Worm (Caenorhabditis elegans) whole organism, L3 larva: Measurements from ENCODE around the gene pgam-5.

ENCODE experiments used
- R02D3.7 ChIP-seq: fragments of 150-350 bp; optimal IDR thresholded peaks from 2 replicates; lab custom pipeline; 2014; ENCODE audit warnings: missing biosample characterization, missing genetic modification characterization
- aly-2 ChIP-seq: fragments of 150-350 bp; optimal IDR thresholded peaks from 2 replicates; lab custom pipeline; 2014; ENCODE audit warnings: missing biosample characterization, missing genetic modification characterization
- ama-1 ChIP-seq: fragments of 150-350 bp; optimal IDR thresholded peaks from 2 replicates; lab custom pipeline; 2018
- ceh-16 ChIP-seq: sonication (generic microtip); optimal IDR thresholded peaks from 2 replicates; lab custom pipeline; 2017; ENCODE audit warnings: missing biosample characterization, missing genetic modification characterization
- ceh-28 ChIP-seq: fragments of 150-350 bp; optimal IDR thresholded peaks from 2 replicates; lab custom pipeline; 2014; ENCODE audit warnings: missing biosample characterization, missing genetic modification reagents, missing genetic modification characterization
- ceh-82 ChIP-seq: fragments of 150-350 bp; optimal IDR thresholded peaks from 2 replicates; lab custom pipeline; 2014; ENCODE audit warnings: missing biosample characterization, missing genetic modification characterization
- egl-27 ChIP-seq: sonication (generic microtip); optimal IDR thresholded peaks from 4 replicates; lab custom pipeline; 2017; ENCODE audit warnings: missing biosample characterization, missing genetic modification reagents, missing genetic modification characterization
- egl-5 ChIP-seq: fragments of 150-350 bp; optimal IDR thresholded peaks from 2 replicates; lab custom pipeline; 2017; ENCODE audit warnings: missing biosample characterization, missing genetic modification reagents, missing genetic modification characterization, inconsistent platforms
- elt-2 ChIP-seq: sonication (generic microtip); optimal IDR thresholded peaks from 2 replicates; lab custom pipeline; 2016; ENCODE audit warnings: missing genetic modification reagents, mild to moderate bottlenecking, missing genetic modification characterization, missing compliant biosample characterization
- elt-3 ChIP-seq, 3 experiments: fragments of 150-350 bp in 1 of 3; sonication (generic microtip) in 2 of 3; optimal IDR thresholded peaks; 2 replicates in 2 of 3; 4 replicates in 1 of 3; lab custom pipeline; 2014 to 2017; ENCODE audit warnings: missing biosample characterization in 3 of 3, missing genetic modification characterization in 3 of 3
- eor-1 ChIP-seq, 2 experiments: fragments of 150-350 bp; optimal IDR thresholded peaks; 2 replicates each; lab custom pipeline; 2014 to 2018; ENCODE audit warnings: missing biosample characterization in 2 of 2, missing genetic modification characterization in 2 of 2
- fkh-10 ChIP-seq: sonication (generic microtip); optimal IDR thresholded peaks from 2 replicates; lab custom pipeline; 2017; ENCODE audit warnings: missing biosample characterization, missing genetic modification reagents, missing genetic modification characterization
- fos-1 ChIP-seq: fragments of 150-350 bp; optimal IDR thresholded peaks from 2 replicates; lab custom pipeline; 2014; ENCODE audit warnings: missing biosample characterization, missing genetic modification characterization
- jun-1 ChIP-seq: fragments of 150-350 bp; optimal IDR thresholded peaks from 2 replicates; lab custom pipeline; 2014; ENCODE audit warnings: missing biosample characterization, missing genetic modification reagents, missing genetic modification characterization
- lin-15B ChIP-seq: fragments of 150-350 bp; optimal IDR thresholded peaks from 2 replicates; lab custom pipeline; 2014; ENCODE audit warnings: missing biosample characterization, missing genetic modification characterization
- lin-39 ChIP-seq: fragments of 150-350 bp; optimal IDR thresholded peaks from 2 replicates; lab custom pipeline; 2018; ENCODE audit warnings: missing biosample characterization, missing genetic modification reagents, missing genetic modification characterization
- mdl-1 ChIP-seq: fragments of 150-350 bp; optimal IDR thresholded peaks from 2 replicates; lab custom pipeline; 2014; ENCODE audit warnings: missing biosample characterization, missing genetic modification characterization
- mml-1 ChIP-seq: fragments of 150-350 bp; sonication (generic microtip); optimal IDR thresholded peaks from 3 replicates; lab custom pipeline; 2014; ENCODE audit warnings: missing biosample characterization, missing genetic modification characterization
- nfya-1 ChIP-seq: sonication (generic microtip); optimal IDR thresholded peaks from 2 replicates; lab custom pipeline; 2017; ENCODE audit warnings: missing genetic modification characterization, mild to moderate bottlenecking, missing compliant biosample characterization, antibody characterized with exemption, moderate library complexity; ENCODE audit not compliant: insufficient read depth
- nhr-11 ChIP-seq: fragments of 150-350 bp; optimal IDR thresholded peaks from 2 replicates; lab custom pipeline; 2014; ENCODE audit warnings: missing biosample characterization, missing genetic modification characterization
- nhr-12 ChIP-seq: fragments of 150-350 bp; optimal IDR thresholded peaks from 2 replicates; lab custom pipeline; 2014; ENCODE audit warnings: missing biosample characterization, missing genetic modification characterization
- nhr-23 ChIP-seq: fragments of 150-350 bp; optimal IDR thresholded peaks from 2 replicates; lab custom pipeline; 2014; ENCODE audit warnings: missing biosample characterization, missing genetic modification reagents, missing genetic modification characterization
- nhr-25 ChIP-seq: sonication (generic microtip); optimal IDR thresholded peaks from 2 replicates; lab custom pipeline; 2017; ENCODE audit warnings: missing biosample characterization, missing genetic modification characterization
- nhr-28 ChIP-seq: fragments of 150-350 bp; optimal IDR thresholded peaks from 2 replicates; lab custom pipeline; 2014; ENCODE audit warnings: missing biosample characterization, missing genetic modification characterization
- nhr-43 ChIP-seq: sonication (generic microtip); optimal IDR thresholded peaks from 2 replicates; lab custom pipeline; 2016; ENCODE audit warnings: mild to moderate bottlenecking, missing genetic modification characterization, missing compliant biosample characterization; ENCODE audit not compliant: poor library complexity, severe bottlenecking
- nhr-76 ChIP-seq: fragments of 150-350 bp; sonication (generic microtip); optimal IDR thresholded peaks from 5 replicates; lab custom pipeline; 2014; ENCODE audit warnings: missing biosample characterization, missing genetic modification characterization
- nhr-77 ChIP-seq: fragments of 150-350 bp; optimal IDR thresholded peaks from 2 replicates; lab custom pipeline; 2014; ENCODE audit warnings: missing biosample characterization, missing genetic modification characterization
- pha-4 ChIP-seq: fragments of 150-350 bp; optimal IDR thresholded peaks from 2 replicates; lab custom pipeline; 2014; ENCODE audit warnings: missing biosample characterization, missing genetic modification reagents, missing genetic modification characterization
- pqm-1 ChIP-seq: fragments of 150-350 bp; optimal IDR thresholded peaks from 2 replicates; lab custom pipeline; 2017; ENCODE audit warnings: missing biosample characterization, missing genetic modification characterization, inconsistent platforms
- sea-2 ChIP-seq: fragments of 150-350 bp; sonication (generic microtip); optimal IDR thresholded peaks from 4 replicates; lab custom pipeline; 2014; ENCODE audit warnings: missing biosample characterization, missing genetic modification reagents, missing genetic modification characterization
- skn-1 ChIP-seq: fragments of 150-350 bp; optimal IDR thresholded peaks from 2 replicates; lab custom pipeline; 2014; ENCODE audit warnings: missing biosample characterization, missing genetic modification characterization
- tbx-2 ChIP-seq: sonication (generic microtip); optimal IDR thresholded peaks from 2 replicates; lab custom pipeline; 2016; ENCODE audit warnings: mild to moderate bottlenecking, missing genetic modification characterization, missing compliant biosample characterization
- unc-39 ChIP-seq: sonication (generic microtip); optimal IDR thresholded peaks from 4 replicates; lab custom pipeline; 2017; ENCODE audit warnings: missing biosample characterization, missing genetic modification characterization
- zag-1 ChIP-seq: fragments of 150-350 bp; optimal IDR thresholded peaks from 2 replicates; lab custom pipeline; 2014; ENCODE audit warnings: missing biosample characterization, missing genetic modification characterization
- ztf-11 ChIP-seq: fragments of 150-350 bp; optimal IDR thresholded peaks from 2 replicates; lab custom pipeline; 2014; ENCODE audit warnings: missing biosample characterization, missing genetic modification characterization
- ztf-4 ChIP-seq: fragments of 150-350 bp; optimal IDR thresholded peaks from 2 replicates; lab custom pipeline; 2014; ENCODE audit warnings: missing biosample characterization, missing genetic modification characterization

Gene pgam-5

ce11 chrII:7628640-7629039 lies 30.1 kb upstream of the pgam-5 start:
- no peak for TF ChIP-seq ceh-28 (tag; lab: Kevin White, UChicago)
- TF ChIP-seq zag-1 (tag; lab: Kevin White, UChicago) = no peak
- no peak for TF ChIP-seq ceh-82
- no peak for TF ChIP-seq lin-15B
- TF ChIP-seq nhr-25 (tag; lab: Kevin White, UChicago) = peak; percentile 20
- no peak for TF ChIP-seq egl-27
- peak; percentile 5 for TF ChIP-seq nhr-43 (tag; lab: Kevin White, UChicago)
- TF ChIP-seq nhr-11 (tag; lab: Kevin White, UChicago) = no peak
- no peak for TF ChIP-seq nhr-77 (tag; lab: Kevin White, UChicago)

- TF ChIP-seq mml-1 = no peak
- TF ChIP-seq nhr-12 (tag; lab: Kevin White, UChicago) = no peak
- TF ChIP-seq aly-2 (tag; lab: Kevin White, UChicago) = no peak
- no peak for TF ChIP-seq lin-39 (tag; lab: Kevin White, UChicago)
- TF ChIP-seq nhr-25 (tag; lab: Kevin White, UChicago) = no peak
- no peak for TF ChIP-seq ztf-4 (tag; lab: Kevin White, UChicago)
- TF ChIP-seq nfya-1 = peak; percentile 33
- TF ChIP-seq ceh-16 = no peak
These were observed 26.4 kb upstream of the pgam-5 start for ce11 chrII:7624995-7625394.

- no peak for TF ChIP-seq egl-5 (tag; lab: Kevin White, UChicago)
- TF ChIP-seq nhr-76 (tag; lab: Kevin White, UChicago) = no peak
- no peak for TF ChIP-seq nhr-77 (tag; lab: Kevin White, UChicago)
- no peak for TF ChIP-seq ceh-82
- no peak for TF ChIP-seq elt-2 (tag; lab: Kevin White, UChicago)
- TF ChIP-seq tbx-2 (tag; lab: Kevin White, UChicago) = no peak
- no peak for TF ChIP-seq unc-39 (tag; lab: Kevin White, UChicago)
- TF ChIP-seq nhr-28 (tag; lab: Kevin White, UChicago) = no peak
- TF ChIP-seq mml-1 = no peak
- no peak for TF ChIP-seq lin-15B
- TF ChIP-seq skn-1 (tag; lab: Kevin White, UChicago) = no peak
- no peak for TF ChIP-seq zag-1 (tag; lab: Kevin White, UChicago)
- TF ChIP-seq sea-2 (GFP tag; lab: Kevin White, UChicago) = no peak
- no peak for TF ChIP-seq elt-3 (tag; optimal IDR thresholded peaks at IDR 0.05; lab: Kevin White, UChicago)
- no peak for TF ChIP-seq aly-2 (tag; lab: Kevin White, UChicago)
These were observed 25.7 kb upstream of the pgam-5 start for ce11 chrII:7624272-7624671.

ce11 chrII:7623466-7623865 lies 24.9 kb upstream of the pgam-5 start:
- TF ChIP-seq ama-1 (lab: Kevin White, UChicago) (no peak), zag-1 (tag; lab: Kevin White, UChicago) (no peak), nfya-1 (peak; percentile 7), fkh-10 (GFP tag; lab: Kevin White, UChicago) (no peak), egl-5 (tag; lab: Kevin White, UChicago) (no peak), fos-1 (tag; lab: Kevin White, UChicago) (no peak), ceh-82 (no peak), mdl-1 (tag; lab: Kevin White, UChicago) (no peak), elt-2 (tag; lab: Kevin White, UChicago) (peak; percentile 76), tbx-2 (tag; lab: Kevin White, UChicago) (no peak), aly-2 (tag; lab: Kevin White, UChicago) (no peak), R02D3.7 (tag; lab: Kevin White, UChicago) (no peak), ceh-16 (no peak), unc-39 (tag; lab: Kevin White, UChicago) (no peak), pha-4 (tag; lab: Kevin White, UChicago) (peak; percentile 70), mml-1 (no peak), lin-39 (tag; lab: Kevin White, UChicago) (no peak), ztf-11 (no peak), jun-1 (peak; percentile 43), nhr-25 (tag; lab: Kevin White, UChicago) (no peak), pqm-1 (tag; lab: Kevin White, UChicago) (peak; percentile 38), eor-1 (tag; optimal IDR thresholded peaks at IDR 0.05; lab: Kevin White, UChicago) (no peak)

ce11 chrII:7621513-7621912 lies 23.0 kb upstream of the pgam-5 start:
- TF ChIP-seq fkh-10 (GFP tag; lab: Kevin White, UChicago) (no peak), nhr-23 (tag; lab: Kevin White, UChicago) (peak; percentile 36)
